Fruit fly (Drosophila melanogaster) whole organism, embryonic: ENCODE data around the gene CG14439.

ENCODE experiments used
- CG10267 ChIP-seq: fragments of 200-800 bp; sonication (Bioruptor generic); optimal IDR thresholded peaks from 2 replicates; lab custom pipeline; 2018; ENCODE audit warnings: missing biosample characterization, mild to moderate bottlenecking, missing genetic modification characterization, moderate library complexity
- CG11504 ChIP-seq: fragments of 200-800 bp; sonication (Bioruptor generic); optimal IDR thresholded peaks from 3 replicates; lab custom pipeline; 2019; ENCODE audit warnings: missing biosample characterization, mild to moderate bottlenecking, missing genetic modification characterization, moderate library complexity
- CG11560 ChIP-seq: fragments of 200-800 bp; sonication (Bioruptor generic); IDR thresholded peaks from 3 replicates; pipeline ENCODE4 v1.3.6; 2022; ENCODE audit warnings: missing biosample characterization, missing genetic modification characterization
- CG11696 ChIP-seq: fragments of 200-800 bp; sonication (Bioruptor generic); IDR thresholded peaks from 2 replicates; pipeline ENCODE4 v1.3.6; 2022; ENCODE audit warnings: missing biosample characterization, missing genetic modification characterization
- CG11723 ChIP-seq: fragments of 200-800 bp; sonication (Bioruptor generic); optimal IDR thresholded peaks from 2 replicates; lab custom pipeline; 2017; ENCODE audit warnings: missing biosample characterization, mild to moderate bottlenecking, missing genetic modification characterization
- CG13296 ChIP-seq: fragments of 200-800 bp; sonication (Bioruptor generic); optimal IDR thresholded peaks from 3 replicates; lab custom pipeline; 2018; ENCODE audit warnings: missing biosample characterization, mild to moderate bottlenecking, missing genetic modification characterization
- CG13424 ChIP-seq: fragments of 200-800 bp; sonication (Bioruptor generic); optimal IDR thresholded peaks from 2 replicates; lab custom pipeline; 2019; ENCODE audit warnings: missing biosample characterization, mild to moderate bottlenecking, missing genetic modification characterization, moderate library complexity
- CG14667 ChIP-seq: fragments of 200-800 bp; sonication (Bioruptor generic); IDR thresholded peaks from 2 replicates; pipeline ENCODE4 v1.3.6; 2022; ENCODE audit warnings: missing biosample characterization, missing genetic modification characterization
- CG1529 ChIP-seq: fragments of 200-800 bp; sonication (Bioruptor generic); optimal IDR thresholded peaks from 3 replicates; lab custom pipeline; 2018; ENCODE audit warnings: missing biosample characterization, missing genetic modification characterization
- CG15479 ChIP-seq: fragments of 200-800 bp; sonication (Bioruptor generic); optimal IDR thresholded peaks from 3 replicates; lab custom pipeline; 2019; ENCODE audit warnings: missing biosample characterization, mild to moderate bottlenecking, missing genetic modification characterization, moderate library complexity
- CG1602 ChIP-seq: fragments of 200-800 bp; sonication (Bioruptor generic); optimal IDR thresholded peaks from 3 replicates; lab custom pipeline; 2016; ENCODE audit warnings: missing biosample characterization, missing genetic modification characterization
- CG16779 ChIP-seq: fragments of 200-800 bp; sonication (Bioruptor generic); IDR thresholded peaks from 2 replicates; pipeline ENCODE4 v1.3.6; 2022; ENCODE audit warnings: missing biosample characterization, missing genetic modification characterization
- CG17385 ChIP-seq: fragments of 200-800 bp; sonication (Bioruptor generic); optimal IDR thresholded peaks from 3 replicates; lab custom pipeline; 2018; ENCODE audit warnings: missing biosample characterization, mild to moderate bottlenecking, missing genetic modification characterization
- CG2712 ChIP-seq: fragments of 200-800 bp; optimal IDR thresholded peaks from 3 replicates; lab custom pipeline; 2019; ENCODE audit warnings: missing biosample characterization, mild to moderate bottlenecking, missing genetic modification characterization, moderate library complexity
- CG4360 ChIP-seq: fragments of 200-800 bp; sonication (Bioruptor generic); IDR thresholded peaks from 2 replicates; pipeline ENCODE4 v1.3.6; 2022; ENCODE audit warnings: missing biosample characterization, missing genetic modification characterization
- CG6272 ChIP-seq: fragments of 200-800 bp; sonication (Bioruptor generic); IDR thresholded peaks from 2 replicates; pipeline ENCODE4 v1.3.6; 2022; ENCODE audit warnings: missing biosample characterization, missing genetic modification characterization
- CG6683 ChIP-seq: fragments of 200-800 bp; sonication (Bioruptor generic); optimal IDR thresholded peaks from 2 replicates; lab custom pipeline; 2017; ENCODE audit warnings: missing biosample characterization, mild to moderate bottlenecking, missing genetic modification characterization, missing genetic modification reagents
- CG6791 ChIP-seq: fragments of 200-800 bp; sonication (Bioruptor generic); IDR thresholded peaks from 3 replicates; pipeline ENCODE4 v1.3.6; 2022; ENCODE audit warnings: missing biosample characterization, missing genetic modification characterization; ENCODE audit not compliant: partially characterized antibody
- Dad ChIP-seq: fragments of 200-800 bp; sonication (Bioruptor generic); optimal IDR thresholded peaks from 3 replicates; lab custom pipeline; 2016; ENCODE audit warnings: missing biosample characterization, missing genetic modification characterization
- Dek ChIP-seq: fragments of 200-800 bp; sonication (Bioruptor generic); optimal IDR thresholded peaks from 3 replicates; lab custom pipeline; 2019; ENCODE audit warnings: missing biosample characterization, mild to moderate bottlenecking, missing genetic modification characterization, moderate library complexity
- Elba2 ChIP-seq: fragments of 200-800 bp; sonication (Bioruptor generic); optimal IDR thresholded peaks from 3 replicates; lab custom pipeline; 2016; ENCODE audit warnings: missing biosample characterization, missing genetic modification characterization
- Ets65A ChIP-seq: fragments of 200-800 bp; sonication (Bioruptor generic); peaks from one replicate; lab custom pipeline; 2016; ENCODE audit warnings: missing biosample characterization, missing genetic modification characterization
- H15 ChIP-seq: fragments of 200-800 bp; sonication (Bioruptor generic); IDR thresholded peaks from 3 replicates; pipeline ENCODE4 v1.3.6; 2022; ENCODE audit warnings: missing biosample characterization, missing genetic modification characterization
- Hr51 ChIP-seq, 2 experiments: fragments of 200-800 bp; sonication (Bioruptor generic); optimal IDR thresholded peaks; 2 replicates in 1 of 2; 3 replicates in 1 of 2; lab custom pipeline; 2016 to 2018; ENCODE audit warnings: missing biosample characterization in 2 of 2, missing genetic modification characterization in 2 of 2, mild to moderate bottlenecking in 1 of 2, moderate library complexity in 1 of 2
- Med ChIP-seq: fragments of 200-800 bp; sonication (Bioruptor generic); peaks from one replicate; lab custom pipeline; 2016; ENCODE audit warnings: missing biosample characterization, missing genetic modification characterization, mild to moderate bottlenecking, inconsistent platforms, moderate library complexity
- Spps ChIP-seq: fragments of 200-800 bp; sonication (Bioruptor generic); optimal IDR thresholded peaks from 2 replicates; lab custom pipeline; 2018; ENCODE audit warnings: missing biosample characterization, mild to moderate bottlenecking, missing genetic modification characterization
- Vsx1 ChIP-seq: fragments of 200-800 bp; sonication (Bioruptor generic); optimal IDR thresholded peaks from 2 replicates; lab custom pipeline; 2017; ENCODE audit warnings: missing biosample characterization, mild to moderate bottlenecking, missing genetic modification characterization, missing genetic modification reagents
- aop ChIP-seq: fragments of 200-800 bp; sonication (Bioruptor generic); IDR thresholded peaks from 2 replicates; pipeline ENCODE4 v1.3.6; 2022; ENCODE audit warnings: missing biosample characterization, missing genetic modification characterization
- chif ChIP-seq, 2 experiments: fragments of 200-800 bp; sonication (Bioruptor generic); optimal IDR thresholded peaks; 3 replicates each; lab custom pipeline; 2016; ENCODE audit warnings: missing biosample characterization in 2 of 2, missing genetic modification characterization in 2 of 2
- crol ChIP-seq: fragments of 200-800 bp; sonication (Bioruptor generic); IDR thresholded peaks from 2 replicates; pipeline ENCODE4 v1.3.6; 2022; ENCODE audit warnings: missing biosample characterization, missing genetic modification characterization
- emc ChIP-seq: fragments of 200-800 bp; sonication (Bioruptor generic); optimal IDR thresholded peaks from 2 replicates; lab custom pipeline; 2016; ENCODE audit warnings: missing biosample characterization, missing genetic modification characterization
- esg ChIP-seq: fragments of 200-800 bp; sonication (Bioruptor generic); conservative IDR thresholded peaks from 2 replicates; pipeline ENCODE4 v1.3.6; 2022; ENCODE audit warnings: missing biosample characterization, missing genetic modification characterization
- gce ChIP-seq: fragments of 200-800 bp; sonication (Bioruptor generic); IDR thresholded peaks from 3 replicates; pipeline ENCODE4 v1.3.6; 2022; ENCODE audit warnings: missing biosample characterization, missing genetic modification characterization
- gfzf ChIP-seq: fragments of 200-800 bp; sonication (Bioruptor generic); optimal IDR thresholded peaks from 2 replicates; lab custom pipeline; 2016; ENCODE audit warnings: missing biosample characterization, mild to moderate bottlenecking, missing genetic modification characterization, moderate library complexity
- grau ChIP-seq: fragments of 200-800 bp; optimal IDR thresholded peaks from 3 replicates; lab custom pipeline; 2019; ENCODE audit warnings: missing biosample characterization, mild to moderate bottlenecking, missing genetic modification characterization, moderate library complexity
- insv ChIP-seq, 2 experiments: fragments of 200-800 bp; sonication (Bioruptor generic); optimal IDR thresholded peaks; 3 replicates each; lab custom pipeline; 2016 to 2018; ENCODE audit warnings: missing biosample characterization in 2 of 2, missing genetic modification characterization in 2 of 2
- maf-S ChIP-seq: fragments of 200-800 bp; sonication (Bioruptor generic); optimal IDR thresholded peaks from 2 replicates; lab custom pipeline; 2016; ENCODE audit warnings: missing biosample characterization, missing genetic modification characterization
- pita ChIP-seq: fragments of 200-800 bp; sonication (Bioruptor generic); optimal IDR thresholded peaks from 2 replicates; lab custom pipeline; 2017; ENCODE audit warnings: missing biosample characterization, mild to moderate bottlenecking, missing genetic modification characterization
- psq ChIP-seq: fragments of 200-800 bp; sonication (Bioruptor generic); optimal IDR thresholded peaks from 2 replicates; lab custom pipeline; 2017; ENCODE audit warnings: missing biosample characterization, missing genetic modification characterization
- sens ChIP-seq: fragments of 200-800 bp; sonication (Bioruptor generic); peaks from one replicate; lab custom pipeline; 2016; ENCODE audit warnings: missing biosample characterization, missing genetic modification characterization
- seq ChIP-seq: fragments of 200-800 bp; sonication (Bioruptor generic); IDR thresholded peaks from 2 replicates; pipeline ENCODE4 v1.3.6; 2022; ENCODE audit warnings: missing biosample characterization, missing genetic modification characterization
- sima ChIP-seq: fragments of 200-800 bp; sonication (Bioruptor generic); optimal IDR thresholded peaks from 2 replicates; lab custom pipeline; 2016; ENCODE audit warnings: missing biosample characterization, missing genetic modification characterization
- sr ChIP-seq: fragments of 200-800 bp; sonication (Bioruptor generic); IDR thresholded peaks from 3 replicates; pipeline ENCODE4 v1.3.6; 2022; ENCODE audit warnings: missing biosample characterization, missing genetic modification characterization
- stwl ChIP-seq: fragments of 200-800 bp; sonication (Bioruptor generic); optimal IDR thresholded peaks from 3 replicates; lab custom pipeline; 2018; ENCODE audit warnings: missing biosample characterization, mild to moderate bottlenecking, missing genetic modification characterization, moderate library complexity
- tin ChIP-seq: fragments of 200-800 bp; sonication (Bioruptor generic); optimal IDR thresholded peaks from 3 replicates; lab custom pipeline; 2016; ENCODE audit warnings: missing biosample characterization, missing genetic modification characterization
- trem ChIP-seq: fragments of 200-800 bp; optimal IDR thresholded peaks from 3 replicates; lab custom pipeline; 2019; ENCODE audit warnings: missing biosample characterization, mild to moderate bottlenecking, missing genetic modification characterization, moderate library complexity
- tx ChIP-seq: fragments of 200-800 bp; sonication (Bioruptor generic); optimal IDR thresholded peaks from 2 replicates; lab custom pipeline; 2016; ENCODE audit warnings: missing biosample characterization, missing genetic modification characterization
- vfl ChIP-seq: fragments of 200-800 bp; sonication (Bioruptor generic); optimal IDR thresholded peaks from 2 replicates; lab custom pipeline; 2016; ENCODE audit warnings: missing biosample characterization, missing genetic modification characterization
- yki ChIP-seq: fragments of >200 bp; optimal IDR thresholded peaks from 3 replicates; lab custom pipeline; 2018
- zen ChIP-seq: fragments of 200-800 bp; sonication (Bioruptor generic); optimal IDR thresholded peaks from 3 replicates; lab custom pipeline; 2018; ENCODE audit warnings: missing biosample characterization, mild to moderate bottlenecking, missing genetic modification characterization, moderate library complexity
- zf30C ChIP-seq: fragments of 200-800 bp; sonication (Bioruptor generic); optimal IDR thresholded peaks from 3 replicates; lab custom pipeline; 2018; ENCODE audit warnings: missing biosample characterization, mild to moderate bottlenecking, missing genetic modification characterization

The CG14439 gene

dm6 chrX:6802376-6803080, 55.2 kb downstream of the CG14439 start:
- TF ChIP-seq CG6791 (GFP tag; lab: Robert Waterston, UW) = no peak
- TF ChIP-seq gfzf (GFP tag; lab: Kevin White, UChicago) = no peak
- TF ChIP-seq Ets65A (GFP tag; lab: Kevin White, UChicago) = peak; percentile 2
- TF ChIP-seq CG13424 (tag; lab: Kevin White, UChicago) = no peak
- TF ChIP-seq emc = no peak
- no peak for TF ChIP-seq CG6683 (GFP tag; lab: Kevin White, UChicago)
- peak; percentile 38 for TF ChIP-seq Elba2
- no peak for TF ChIP-seq CG11696
- no peak for TF ChIP-seq CG1602
- no peak for TF ChIP-seq gce (GFP tag; lab: Robert Waterston, UW)
- 0 out of 2 replicates have a peak, but pooled peaks have one; percentile 50 for TF ChIP-seq aop
- no peak for TF ChIP-seq CG16779
- no peak for TF ChIP-seq CG13296
- TF ChIP-seq chif (GFP tag; optimal IDR thresholded peaks at IDR 0.05; lab: Kevin White, UChicago) = no peak
- TF ChIP-seq insv (GFP tag; optimal IDR thresholded peaks at IDR 0.05; lab: Kevin White, UChicago) = peak; percentile 86 to 97
- TF ChIP-seq CG15479 = no peak
- TF ChIP-seq H15 (GFP tag; lab: Robert Waterston, UW) = no peak
- no peak for TF ChIP-seq Hr51 (GFP tag; optimal IDR thresholded peaks at IDR 0.05; lab: Kevin White, UChicago)
- peak; percentile 11 for TF ChIP-seq zen (tag; lab: Kevin White, UChicago)
- no peak for TF ChIP-seq sima
- TF ChIP-seq CG11560 (tag; lab: Robert Waterston, UW) = no peak
- TF ChIP-seq CG17385 = no peak
- TF ChIP-seq CG11723 (GFP tag; lab: Kevin White, UChicago) = no peak
- TF ChIP-seq pita (GFP tag; lab: Kevin White, UChicago) = peak; percentile 36
- no peak for TF ChIP-seq yki (lab: Kevin White, UChicago)
- TF ChIP-seq Vsx1 (GFP tag; lab: Kevin White, UChicago) = no peak
- TF ChIP-seq zf30C (GFP tag; lab: Kevin White, UChicago) = peak; percentile 18
- no peak for TF ChIP-seq CG1529 (GFP tag; lab: Kevin White, UChicago)
- TF ChIP-seq CG11504 = no peak
- TF ChIP-seq Dek (tag; lab: Kevin White, UChicago) = no peak
- no peak for TF ChIP-seq maf-S
- TF ChIP-seq CG6272 = no peak
- no peak for TF ChIP-seq esg (GFP tag; lab: Robert Waterston, UW)
- peak; percentile 86 for TF ChIP-seq CG4360 (GFP tag; lab: Robert Waterston, UW)
- peak; percentile 95 for TF ChIP-seq crol (GFP tag; lab: Robert Waterston, UW)
- no peak for TF ChIP-seq grau (tag; lab: Kevin White, UChicago)
- TF ChIP-seq sens (GFP tag; lab: Kevin White, UChicago) = peak; percentile 22
- no peak for TF ChIP-seq Dad
- TF ChIP-seq tin (GFP tag; lab: Kevin White, UChicago) = no peak
- TF ChIP-seq CG14667 = no peak
- TF ChIP-seq Spps (tag; lab: Kevin White, UChicago) = no peak
- TF ChIP-seq sr (GFP tag; lab: Robert Waterston, UW) = peak; percentile 51; the same call in 2 of the 3 replicates
- TF ChIP-seq trem (tag; lab: Kevin White, UChicago) = no peak
- no peak for TF ChIP-seq seq
- TF ChIP-seq vfl (GFP tag; lab: Kevin White, UChicago) = no peak
- TF ChIP-seq Med (GFP tag; lab: Kevin White, UChicago) = peak; percentile 38
- no peak for TF ChIP-seq CG10267
- TF ChIP-seq stwl (tag; lab: Kevin White, UChicago) = peak; percentile 7
- TF ChIP-seq tx (GFP tag; lab: Kevin White, UChicago) = no peak
- TF ChIP-seq CG2712 (tag; lab: Kevin White, UChicago) = no peak
- TF ChIP-seq psq (GFP tag; lab: Kevin White, UChicago) = peak; percentile 1
